Worm (Caenorhabditis elegans) whole organism, early embryonic: ENCODE results near the gene ZC250.2.

Experiments used
- B0310.2 ChIP-seq: sonication (generic microtip); optimal IDR thresholded peaks from 2 replicates; lab custom pipeline; 2016; ENCODE audit warnings: mild to moderate bottlenecking, missing genetic modification characterization, missing compliant biosample characterization
- F13C5.2 ChIP-seq: sonication (generic microtip); optimal IDR thresholded peaks from 2 replicates; lab custom pipeline; 2017; ENCODE audit warnings: mild to moderate bottlenecking, missing genetic modification characterization, inconsistent platforms, missing compliant biosample characterization
- aly-1 ChIP-seq: sonication (generic microtip); optimal IDR thresholded peaks from 2 replicates; lab custom pipeline; 2016; ENCODE audit warnings: missing genetic modification characterization, missing compliant biosample characterization
- ama-1 ChIP-seq: fragments of 150-350 bp; optimal IDR thresholded peaks from 2 replicates; lab custom pipeline; 2014
- ceh-13 ChIP-seq: fragments of 200-800 bp; sonication (Bioruptor generic); optimal IDR thresholded peaks from 2 replicates; lab custom pipeline; 2018; ENCODE audit warnings: mild to moderate bottlenecking, missing genetic modification characterization, missing compliant biosample characterization
- ceh-36 ChIP-seq: sonication (generic microtip); optimal IDR thresholded peaks from 2 replicates; lab custom pipeline; 2016; ENCODE audit warnings: missing genetic modification characterization, inconsistent platforms, missing compliant biosample characterization
- ets-7 ChIP-seq: sonication (generic microtip); optimal IDR thresholded peaks from 2 replicates; lab custom pipeline; 2016; ENCODE audit warnings: missing genotype, missing genetic modification characterization, missing compliant biosample characterization
- flt-1 ChIP-seq: fragments of 200-800 bp; sonication (Bioruptor generic); IDR thresholded peaks from 2 replicates; pipeline ENCODE4 v1.3.6; 2022; ENCODE audit warnings: missing genetic modification characterization, missing compliant biosample characterization
- hmbx-1 ChIP-seq: sonication (generic microtip); optimal IDR thresholded peaks from 2 replicates; lab custom pipeline; 2016; ENCODE audit warnings: mild to moderate bottlenecking, missing genetic modification characterization, missing compliant biosample characterization
- hmg-4 ChIP-seq: fragments of 200-800 bp; sonication (Bioruptor generic); optimal IDR thresholded peaks from 2 replicates; lab custom pipeline; 2018; ENCODE audit warnings: mild to moderate bottlenecking, missing genetic modification characterization, missing compliant biosample characterization
- hnd-1 ChIP-seq: sonication (generic microtip); optimal IDR thresholded peaks from 2 replicates; lab custom pipeline; 2016; ENCODE audit warnings: missing genetic modification characterization, missing compliant biosample characterization
- pes-1 ChIP-seq: fragments of 200-800 bp; sonication (Bioruptor generic); IDR thresholded peaks from 2 replicates; pipeline ENCODE4 v1.3.6; 2022; ENCODE audit warnings: missing genetic modification reagents, missing genetic modification characterization, missing compliant biosample characterization
- scrt-1 ChIP-seq: fragments of 200-800 bp; sonication (Bioruptor generic); IDR thresholded peaks from 2 replicates; pipeline ENCODE4 v1.3.6; 2022; ENCODE audit warnings: missing genetic modification characterization, missing compliant biosample characterization
- sea-1 ChIP-seq: fragments of 200-800 bp; sonication (Bioruptor generic); conservative IDR thresholded peaks from 2 replicates; pipeline ENCODE4 v1.3.6; 2022; ENCODE audit warnings: missing genetic modification characterization, missing compliant biosample characterization
- tbx-11 ChIP-seq: fragments of 200-800 bp; sonication (Bioruptor generic); IDR thresholded peaks from 2 replicates; pipeline ENCODE4 v1.3.6; 2022; ENCODE audit warnings: missing genetic modification characterization, missing compliant biosample characterization
- tbx-37 ChIP-seq: fragments of 200-800 bp; sonication (Bioruptor generic); conservative IDR thresholded peaks from 2 replicates; pipeline ENCODE4 v1.3.6; 2022; ENCODE audit warnings: missing genetic modification reagents, missing genetic modification characterization, missing compliant biosample characterization
- tra-4 ChIP-seq: sonication (generic microtip); optimal IDR thresholded peaks from 2 replicates; lab custom pipeline; 2017; ENCODE audit warnings: missing genetic modification characterization, missing compliant biosample characterization

ZC250.2 gene

ce11 chrV:5842507-5843144, 50.5 kb downstream of the ZC250.2 start:
- no peak for TF ChIP-seq sea-1 (GFP tag; lab: Robert Waterston, UW)
- no peak for TF ChIP-seq hmg-4 (GFP tag; lab: Kevin White, UChicago)
- no peak for TF ChIP-seq B0310.2
- TF ChIP-seq tra-4: no peak
- TF ChIP-seq ceh-13 (GFP tag; lab: Kevin White, UChicago): no peak
- TF ChIP-seq pes-1 (GFP tag; lab: Robert Waterston, UW): no peak
- no peak for TF ChIP-seq flt-1 (GFP tag; lab: Robert Waterston, UW)
- no peak for TF ChIP-seq ceh-36 (tag; lab: Kevin White, UChicago)
- TF ChIP-seq hnd-1 (tag; lab: Kevin White, UChicago): no peak
- TF ChIP-seq aly-1 (tag; lab: Kevin White, UChicago): no peak
- no peak for TF ChIP-seq scrt-1 (GFP tag; lab: Robert Waterston, UW)
- no peak for TF ChIP-seq ets-7 (tag; lab: Kevin White, UChicago)
- TF ChIP-seq tbx-37: no peak
- no peak for TF ChIP-seq tbx-11
- TF ChIP-seq hmbx-1 (tag; lab: Kevin White, UChicago): no peak
- no peak for TF ChIP-seq ama-1 (lab: Kevin White, UChicago)
- no peak for TF ChIP-seq F13C5.2 (tag; lab: Kevin White, UChicago)

- peak; percentile 53 for TF ChIP-seq aly-1 (tag; lab: Kevin White, UChicago)
- no peak for TF ChIP-seq hmg-4 (GFP tag; lab: Kevin White, UChicago)
- TF ChIP-seq ceh-13 (GFP tag; lab: Kevin White, UChicago): no peak
- no peak for TF ChIP-seq tbx-37
- no peak for TF ChIP-seq flt-1 (GFP tag; lab: Robert Waterston, UW)
- no peak for TF ChIP-seq sea-1 (GFP tag; lab: Robert Waterston, UW)
Observed at ce11 chrV:5843415-5844337, 51.5 kb downstream of the ZC250.2 start.

- TF ChIP-seq ceh-36 (tag; lab: Kevin White, UChicago) (no peak), B0310.2 (no peak), hmg-4 (GFP tag; lab: Kevin White, UChicago) (no peak), sea-1 (GFP tag; lab: Robert Waterston, UW) (no peak), ama-1 (lab: Kevin White, UChicago) (no peak), tbx-11 (no peak), flt-1 (GFP tag; lab: Robert Waterston, UW) (no peak), aly-1 (tag; lab: Kevin White, UChicago) (no peak), hmbx-1 (tag; lab: Kevin White, UChicago) (no peak)
Observed at ce11 chrV:5844349-5844760, 52.2 kb downstream of the ZC250.2 start.
